Worm (Caenorhabditis elegans) whole organism, L1 larva: ENCODE measurements around the gene F31D5.2.
"Not testable (repeated sequence)": the region's sequence is repeated elsewhere in the genome, so short reads cannot be mapped to it uniquely, and the experiment has no call there.

Experiments
- C04F5.9 ChIP-seq: sonication (generic microtip); optimal IDR thresholded peaks from 2 replicates; lab custom pipeline; 2016; ENCODE audit warnings: missing genetic modification characterization, missing compliant biosample characterization
- F16B12.6 ChIP-seq: fragments of 150-350 bp; optimal IDR thresholded peaks from 2 replicates; lab custom pipeline; 2014; ENCODE audit warnings: missing biosample characterization, missing genetic modification characterization
- Y116A8C.19 ChIP-seq: sonication (generic microtip); optimal IDR thresholded peaks from 2 replicates; lab custom pipeline; 2016; ENCODE audit warnings: missing compliant biosample characterization, missing genetic modification characterization, borderline replicate concordance
- aha-1 ChIP-seq: fragments of 150-350 bp; optimal IDR thresholded peaks from 2 replicates; lab custom pipeline; 2014; ENCODE audit warnings: missing biosample characterization, missing genetic modification characterization
- alr-1 ChIP-seq: fragments of 200-800 bp; sonication (Bioruptor generic); optimal IDR thresholded peaks from 2 replicates; lab custom pipeline; 2018; ENCODE audit warnings: borderline replicate concordance, mild to moderate bottlenecking, missing genetic modification characterization, missing compliant biosample characterization
- aly-2 ChIP-seq: fragments of 150-350 bp; optimal IDR thresholded peaks from 2 replicates; lab custom pipeline; 2014; ENCODE audit warnings: missing biosample characterization, missing genetic modification characterization
- ama-1 ChIP-seq: fragments of 150-350 bp; optimal IDR thresholded peaks from 2 replicates; lab custom pipeline; 2014
- ceh-88 ChIP-seq: fragments of 200-800 bp; sonication (Bioruptor generic); IDR thresholded peaks from 2 replicates; pipeline ENCODE4 v1.3.6; 2022; ENCODE audit warnings: missing genetic modification characterization, missing compliant biosample characterization
- ces-1 ChIP-seq: fragments of 150-350 bp; optimal IDR thresholded peaks from 2 replicates; lab custom pipeline; 2014; ENCODE audit warnings: missing biosample characterization, missing genetic modification reagents, missing genetic modification characterization
- dsc-1 ChIP-seq: sonication (generic microtip); optimal IDR thresholded peaks from 2 replicates; lab custom pipeline; 2016; ENCODE audit warnings: mild to moderate bottlenecking, missing genetic modification characterization, missing compliant biosample characterization
- egl-13 ChIP-seq: sonication (generic microtip); optimal IDR thresholded peaks from 2 replicates; lab custom pipeline; 2016; ENCODE audit warnings: missing genotype, missing genetic modification reagents, missing genetic modification characterization, missing compliant biosample characterization
- elt-2 ChIP-seq: sonication (generic microtip); optimal IDR thresholded peaks from 2 replicates; lab custom pipeline; 2016; ENCODE audit warnings: missing genetic modification characterization, mild to moderate bottlenecking, inconsistent platforms, missing compliant biosample characterization, missing genetic modification reagents
- fkh-10 ChIP-seq: sonication (generic microtip); optimal IDR thresholded peaks from 2 replicates; lab custom pipeline; 2017; ENCODE audit warnings: missing biosample characterization, missing genetic modification reagents, missing genetic modification characterization
- fkh-4 ChIP-seq: sonication (generic microtip); optimal IDR thresholded peaks from 2 replicates; lab custom pipeline; 2016; ENCODE audit warnings: missing compliant biosample characterization, missing genetic modification characterization, borderline replicate concordance
- hlh-4 ChIP-seq: sonication (generic microtip); optimal IDR thresholded peaks from 2 replicates; lab custom pipeline; 2016; ENCODE audit warnings: mild to moderate bottlenecking, missing genetic modification characterization, missing compliant biosample characterization
- irx-1 ChIP-seq: sonication (generic microtip); optimal IDR thresholded peaks from 2 replicates; lab custom pipeline; 2016; ENCODE audit warnings: missing genetic modification characterization, missing compliant biosample characterization
- lin-13 ChIP-seq: fragments of 150-350 bp; optimal IDR thresholded peaks from 2 replicates; lab custom pipeline; 2014; ENCODE audit warnings: missing biosample characterization, missing genetic modification reagents, missing genetic modification characterization
- lin-15B ChIP-seq: fragments of 150-350 bp; sonication (generic microtip); optimal IDR thresholded peaks from 3 replicates; lab custom pipeline; 2014; ENCODE audit warnings: missing biosample characterization, missing genetic modification characterization
- lin-35 ChIP-seq, 2 experiments: fragments of 150-350 bp; optimal IDR thresholded peaks; 2 replicates each; lab custom pipeline; 2014; ENCODE audit warnings: missing biosample characterization in 2 of 2, missing genetic modification characterization in 2 of 2, missing genetic modification reagents in 2 of 2
- lin-39 ChIP-seq: fragments of 150-350 bp; optimal IDR thresholded peaks from 2 replicates; lab custom pipeline; 2014; ENCODE audit warnings: missing biosample characterization, missing genetic modification reagents, missing genetic modification characterization
- lsy-2 ChIP-seq, 2 experiments: fragments of 150-350 bp; optimal IDR thresholded peaks; 2 replicates each; lab custom pipeline; 2014; ENCODE audit warnings: missing biosample characterization in 2 of 2, missing genetic modification characterization in 2 of 2
- mab-9 ChIP-seq: fragments of 200-800 bp; sonication (Bioruptor generic); IDR thresholded peaks from 2 replicates; pipeline ENCODE4 v1.3.6; 2022; ENCODE audit warnings: missing genetic modification reagents, missing genetic modification characterization, missing compliant biosample characterization
- nhr-19 ChIP-seq: fragments of 200-800 bp; sonication (Bioruptor generic); conservative IDR thresholded peaks from 2 replicates; pipeline ENCODE4 v1.3.6; 2022; ENCODE audit warnings: missing genetic modification characterization, missing compliant biosample characterization
- nhr-20 ChIP-seq: sonication (generic microtip); optimal IDR thresholded peaks from 2 replicates; lab custom pipeline; 2016; ENCODE audit warnings: mild to moderate bottlenecking, missing genetic modification characterization, missing compliant biosample characterization
- nhr-237 ChIP-seq: fragments of 150-350 bp; optimal IDR thresholded peaks from 2 replicates; lab custom pipeline; 2014; ENCODE audit warnings: missing biosample characterization, missing genetic modification characterization
- nhr-71 ChIP-seq: sonication (generic microtip); optimal IDR thresholded peaks from 2 replicates; lab custom pipeline; 2016; ENCODE audit warnings: mild to moderate bottlenecking, missing genetic modification characterization, moderate library complexity, missing compliant biosample characterization
- nhr-84 ChIP-seq: sonication (generic microtip); optimal IDR thresholded peaks from 2 replicates; lab custom pipeline; 2017; ENCODE audit warnings: missing biosample characterization, missing genetic modification characterization
- nhr-90 ChIP-seq: sonication (generic microtip); optimal IDR thresholded peaks from 2 replicates; lab custom pipeline; 2016; ENCODE audit warnings: mild to moderate bottlenecking, missing genetic modification characterization, missing compliant biosample characterization; ENCODE audit not compliant: poor library complexity
- pax-3 ChIP-seq: fragments of 200-800 bp; sonication (Bioruptor generic); optimal IDR thresholded peaks from 2 replicates; lab custom pipeline; 2018; ENCODE audit warnings: mild to moderate bottlenecking, missing genetic modification characterization, moderate library complexity, missing compliant biosample characterization
- rnt-1 ChIP-seq: sonication (generic microtip); optimal IDR thresholded peaks from 2 replicates; lab custom pipeline; 2016; ENCODE audit warnings: mild to moderate bottlenecking, missing genetic modification characterization, moderate library complexity, missing compliant biosample characterization
- skn-1 ChIP-seq: fragments of 150-350 bp; optimal IDR thresholded peaks from 2 replicates; lab custom pipeline; 2014; ENCODE audit warnings: missing biosample characterization, missing genetic modification characterization
- sptf-1 ChIP-seq: fragments of 150-350 bp; optimal IDR thresholded peaks from 2 replicates; lab custom pipeline; 2014; ENCODE audit warnings: missing biosample characterization, missing genetic modification characterization
- tlp-1 ChIP-seq: fragments of 150-350 bp; optimal IDR thresholded peaks from 2 replicates; lab custom pipeline; 2014; ENCODE audit warnings: missing biosample characterization, missing genetic modification characterization
- unc-30 ChIP-seq: sonication (generic microtip); optimal IDR thresholded peaks from 2 replicates; lab custom pipeline; 2017; ENCODE audit warnings: missing biosample characterization, missing genetic modification characterization
- unc-98 ChIP-seq: fragments of 200-800 bp; sonication (Bioruptor generic); IDR thresholded peaks from 2 replicates; pipeline ENCODE4 v1.3.6; 2022; ENCODE audit warnings: missing genetic modification characterization, missing compliant biosample characterization
- zip-4 ChIP-seq: fragments of 200-800 bp; sonication (Bioruptor generic); optimal IDR thresholded peaks from 2 replicates; lab custom pipeline; 2018; ENCODE audit warnings: mild to moderate bottlenecking, missing genetic modification characterization, moderate library complexity, missing compliant biosample characterization
- ztf-4 ChIP-seq: fragments of 150-350 bp; optimal IDR thresholded peaks from 2 replicates; lab custom pipeline; 2014; ENCODE audit warnings: missing biosample characterization, missing genetic modification characterization

Gene F31D5.2

ce11 chrII:4215318-4215717 is at the start of gene F31D5.2:
F31D5.2 (plus strand) TSS chrII:4215618.
- TF ChIP-seq irx-1 (tag; lab: Kevin White, UChicago) (no peak), nhr-19 (GFP tag; lab: Robert Waterston, UW) (no peak), lsy-2 (tag; optimal IDR thresholded peaks at IDR 0.05; lab: Kevin White, UChicago) (no peak), aha-1 (no peak), nhr-71 (tag; lab: Kevin White, UChicago) (no peak)

ce11 chrII:4167833-4168232 is 47.6 kb upstream of the F31D5.2 start:
- TF ChIP-seq sptf-1 (tag; lab: Kevin White, UChicago) (no peak), egl-13 (no peak), rnt-1 (tag; lab: Kevin White, UChicago) (no peak), fkh-10 (GFP tag; lab: Kevin White, UChicago) (no peak), aly-2 (tag; lab: Kevin White, UChicago) (no peak), hlh-4 (no peak), elt-2 (tag; lab: Kevin White, UChicago) (no peak), ceh-88 (no peak), nhr-20 (tag; lab: Kevin White, UChicago) (no peak)

ce11 chrII:4168404-4168803 is 47.0 kb upstream of the F31D5.2 start, which contains the start of gene R03H10.4:
R03H10.4 (minus strand) TSS chrII:4168504.
- not testable (repeated sequence) for TF ChIP-seq nhr-84 (tag; lab: Kevin White, UChicago); egl-13; zip-4
- TF ChIP-seq, all 84 proteins: peak for 0; not testable (repeated sequence) for 84

- TF ChIP-seq mab-9 (GFP tag; lab: Robert Waterston, UW) (no peak), C04F5.9 (tag; lab: Kevin White, UChicago) (no peak), unc-98 (GFP tag; lab: Robert Waterston, UW) (no peak), ztf-4 (tag; lab: Kevin White, UChicago) (no peak)
Observed at ce11 chrII:4170508-4170907, 44.9 kb upstream of the F31D5.2 start, which contains the start of gene R03H10.5. R03H10.5 (minus strand) TSS chrII:4170608.

- TF ChIP-seq ces-1 (GFP tag; lab: Kevin White, UChicago) (no peak), lin-35 (GFP tag; optimal IDR thresholded peaks at IDR 0.05; lab: Kevin White, UChicago) (no peak), lin-13 (GFP tag; lab: Kevin White, UChicago) (no peak), fkh-4 (tag; lab: Kevin White, UChicago) (no peak), nhr-237 (tag; lab: Kevin White, UChicago) (no peak), lin-15B (tag; lab: Kevin White, UChicago) (no peak), Y116A8C.19 (tag; lab: Kevin White, UChicago) (no peak), rnt-1 (tag; lab: Kevin White, UChicago) (no peak), F16B12.6 (no peak), nhr-71 (tag; lab: Kevin White, UChicago) (no peak), lin-39 (tag; lab: Kevin White, UChicago) (no peak), skn-1 (tag; lab: Kevin White, UChicago) (no peak), nhr-90 (tag; lab: Kevin White, UChicago) (no peak), unc-30 (tag; lab: Kevin White, UChicago) (no peak), dsc-1 (tag; lab: Kevin White, UChicago) (no peak), alr-1 (no peak), tlp-1 (tag; lab: Kevin White, UChicago) (no peak), pax-3 (tag; lab: Kevin White, UChicago) (no peak), ama-1 (no peak)
Observed at ce11 chrII:4173398-4173797, 42.0 kb upstream of the F31D5.2 start, which contains the start of gene R03H10.6. R03H10.6 (minus strand) TSS chrII:4173498.
